Fruit fly (Drosophila melanogaster) whole organism, pupa: ENCODE measurements around the gene Baldspot.

Experiments used
- CG13204 ChIP-seq: fragments of 200-800 bp; sonication (Bioruptor generic); optimal IDR thresholded peaks from 2 replicates; lab custom pipeline; 2018; ENCODE audit warnings: missing biosample characterization, mild to moderate bottlenecking, missing genetic modification characterization, moderate library complexity
- CG14655 ChIP-seq: fragments of 200-800 bp; sonication (Bioruptor generic); optimal IDR thresholded peaks from 3 replicates; lab custom pipeline; 2017; ENCODE audit warnings: mild to moderate bottlenecking, missing biosample characterization, missing genetic modification reagents, missing genetic modification characterization
- CG15710 ChIP-seq: fragments of 200-800 bp; sonication (Bioruptor generic); optimal IDR thresholded peaks from 2 replicates; lab custom pipeline; 2018; ENCODE audit warnings: missing biosample characterization, mild to moderate bottlenecking, missing genetic modification characterization, moderate library complexity
- CG9948 ChIP-seq: fragments of 200-800 bp; sonication (Bioruptor generic); optimal IDR thresholded peaks from 2 replicates; lab custom pipeline; 2018; ENCODE audit warnings: missing biosample characterization, mild to moderate bottlenecking, missing genetic modification characterization, moderate library complexity
- D1 ChIP-seq: fragments of 200-800 bp; sonication (Bioruptor generic); optimal IDR thresholded peaks from 2 replicates; lab custom pipeline; 2018; ENCODE audit warnings: missing biosample characterization, mild to moderate bottlenecking, missing genetic modification characterization, moderate library complexity
- Snoo ChIP-seq: fragments of 200-800 bp; sonication (Bioruptor generic); optimal IDR thresholded peaks from 3 replicates; lab custom pipeline; 2017; ENCODE audit warnings: missing biosample characterization, mild to moderate bottlenecking, missing genetic modification characterization, inconsistent platforms

DNA sequence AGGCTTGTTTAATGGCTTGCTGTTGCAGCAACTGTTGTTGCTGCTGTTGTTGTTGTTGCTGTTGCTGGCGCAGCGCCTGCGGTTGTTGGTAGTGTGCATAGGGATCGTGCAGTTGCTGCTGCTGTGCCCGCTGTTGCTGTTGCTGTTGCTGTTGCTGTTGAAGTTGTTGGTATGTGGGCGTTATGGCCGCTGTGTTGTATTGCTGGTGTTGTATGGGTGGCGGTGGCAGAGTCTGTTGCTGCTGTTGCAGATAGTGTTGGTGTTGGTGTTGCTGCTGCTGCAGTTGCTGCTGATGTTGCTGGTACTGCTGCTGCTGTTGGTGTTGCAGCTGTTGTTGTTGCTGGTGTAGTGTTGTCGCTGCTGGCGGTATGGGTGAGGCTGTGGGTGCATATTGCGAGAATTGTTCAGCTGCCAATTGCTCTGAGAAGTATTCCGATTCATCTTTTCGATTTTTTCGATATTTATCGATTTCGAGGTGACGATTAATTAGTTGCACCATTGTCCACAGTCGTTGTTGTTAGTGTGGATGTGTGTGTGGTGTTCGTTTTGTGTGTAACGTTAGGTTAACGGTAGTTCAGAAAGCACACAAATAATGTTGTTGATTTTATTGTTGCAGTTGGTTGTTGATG lies 18.2 kb upstream of the Baldspot start:
- TF ChIP-seq Snoo (no peak), CG15710 (tag; lab: Kevin White, UChicago) (no peak), CG13204 (GFP tag; lab: Kevin White, UChicago) (no peak), CG14655 (GFP tag; lab: Kevin White, UChicago) (no peak), CG9948 (tag; lab: Kevin White, UChicago) (no peak), D1 (no peak)
